Fruit fly (Drosophila melanogaster) whole organism, embryonic: ENCODE results near the gene MED25.

Experiments
- Atf6 ChIP-seq: fragments of 200-800 bp; sonication (Bioruptor generic); IDR thresholded peaks from 2 replicates; pipeline ENCODE4 v1.3.6; 2022; ENCODE audit warnings: missing biosample characterization, missing genetic modification characterization
- Awh ChIP-seq: fragments of 200-800 bp; sonication (Bioruptor generic); IDR thresholded peaks from 2 replicates; pipeline ENCODE4, ENCODE4 v1.3.6; 2022; ENCODE audit warnings: missing biosample characterization, missing genetic modification characterization
- B-H1 ChIP-seq: fragments of 200-800 bp; sonication (Bioruptor generic); IDR thresholded peaks from 3 replicates; pipeline ENCODE4 v1.3.6; 2022; ENCODE audit warnings: missing biosample characterization, missing genetic modification characterization
- CG1024 ChIP-seq: fragments of 200-800 bp; sonication (Bioruptor generic); IDR thresholded peaks from 2 replicates; pipeline ENCODE4 v1.3.6; 2022; ENCODE audit warnings: missing biosample characterization, missing genetic modification characterization
- CG10366 ChIP-seq: fragments of 200-800 bp; sonication (Bioruptor generic); IDR thresholded peaks from 2 replicates; pipeline ENCODE4 v1.3.6; 2022; ENCODE audit warnings: missing biosample characterization, missing genetic modification characterization
- CG10431 ChIP-seq: fragments of 200-800 bp; sonication (Bioruptor generic); optimal IDR thresholded peaks from 3 replicates; lab custom pipeline; 2018; ENCODE audit warnings: missing biosample characterization, mild to moderate bottlenecking, missing genetic modification characterization
- CG12942 ChIP-seq: fragments of 200-800 bp; sonication (Bioruptor generic); optimal IDR thresholded peaks from 3 replicates; lab custom pipeline; 2016; ENCODE audit warnings: missing biosample characterization, missing genetic modification characterization
- CG13296 ChIP-seq: fragments of 200-800 bp; sonication (Bioruptor generic); optimal IDR thresholded peaks from 3 replicates; lab custom pipeline; 2018; ENCODE audit warnings: missing biosample characterization, mild to moderate bottlenecking, missing genetic modification characterization
- CG1529 ChIP-seq: fragments of 200-800 bp; sonication (Bioruptor generic); optimal IDR thresholded peaks from 3 replicates; lab custom pipeline; 2018; ENCODE audit warnings: missing biosample characterization, missing genetic modification characterization
- CG17568 ChIP-seq: fragments of 200-800 bp; sonication (Bioruptor generic); optimal IDR thresholded peaks from 2 replicates; lab custom pipeline; 2018; ENCODE audit warnings: missing biosample characterization, mild to moderate bottlenecking, missing genetic modification characterization, moderate library complexity
- CG2116 ChIP-seq: fragments of 200-800 bp; sonication (Bioruptor generic); optimal IDR thresholded peaks from 3 replicates; lab custom pipeline; 2018; ENCODE audit warnings: missing biosample characterization, mild to moderate bottlenecking, missing genetic modification characterization
- CG2120 ChIP-seq: fragments of 200-800 bp; sonication (Bioruptor generic); optimal IDR thresholded peaks from 3 replicates; lab custom pipeline; 2016; ENCODE audit warnings: missing biosample characterization, missing genetic modification characterization
- CG31365 ChIP-seq: fragments of 200-800 bp; sonication (Bioruptor generic); optimal IDR thresholded peaks from 2 replicates; lab custom pipeline; 2018; ENCODE audit warnings: missing biosample characterization, mild to moderate bottlenecking, missing genetic modification characterization
- CG32767 ChIP-seq: fragments of 200-800 bp; sonication (Bioruptor generic); IDR thresholded peaks from 2 replicates; pipeline ENCODE4 v1.3.6; 2022; ENCODE audit warnings: missing biosample characterization, missing genetic modification characterization
- CG34224 ChIP-seq: fragments of 200-800 bp; sonication (Bioruptor generic); IDR thresholded peaks from 3 replicates; pipeline ENCODE4 v1.3.6; 2022; ENCODE audit warnings: missing biosample characterization, missing genetic modification characterization; ENCODE audit not compliant: partially characterized antibody
- CG3847 ChIP-seq: fragments of 200-800 bp; sonication (Bioruptor generic); IDR thresholded peaks from 2 replicates; pipeline ENCODE4 v1.3.6; 2022; ENCODE audit warnings: missing biosample characterization, missing genetic modification characterization
- CG4730 ChIP-seq: fragments of 200-800 bp; sonication (Bioruptor generic); IDR thresholded peaks from 2 replicates; pipeline ENCODE4 v1.3.6; 2022; ENCODE audit warnings: missing biosample characterization, missing genetic modification characterization
- CG6175 ChIP-seq: fragments of 200-800 bp; sonication (Bioruptor generic); IDR thresholded peaks from 3 replicates; pipeline ENCODE4 v1.3.6; 2022; ENCODE audit warnings: missing biosample characterization, missing genetic modification characterization
- CG6854 ChIP-seq: fragments of 200-800 bp; sonication (Bioruptor generic); optimal IDR thresholded peaks from 3 replicates; lab custom pipeline; 2017; ENCODE audit warnings: missing biosample characterization, mild to moderate bottlenecking, missing genetic modification characterization
- CG7987 ChIP-seq: fragments of 200-800 bp; sonication (Bioruptor generic); optimal IDR thresholded peaks from 2 replicates; lab custom pipeline; 2018; ENCODE audit warnings: missing biosample characterization, mild to moderate bottlenecking, missing genetic modification characterization, moderate library complexity
- Camta ChIP-seq: fragments of 200-800 bp; sonication (Bioruptor generic); optimal IDR thresholded peaks from 2 replicates; lab custom pipeline; 2016; ENCODE audit warnings: missing biosample characterization, missing genetic modification characterization
- CoRest ChIP-seq: fragments of 200-800 bp; sonication (Bioruptor generic); optimal IDR thresholded peaks from 3 replicates; lab custom pipeline; 2018; ENCODE audit warnings: missing biosample characterization, mild to moderate bottlenecking, missing genetic modification characterization, moderate library complexity
- CrebB ChIP-seq: fragments of 200-800 bp; sonication (Bioruptor generic); optimal IDR thresholded peaks from 3 replicates; lab custom pipeline; 2018; ENCODE audit warnings: missing biosample characterization, mild to moderate bottlenecking, missing genetic modification characterization
- Deaf1 ChIP-seq: fragments of 200-800 bp; optimal IDR thresholded peaks from 3 replicates; lab custom pipeline; 2019; ENCODE audit warnings: missing biosample characterization, mild to moderate bottlenecking, missing genetic modification characterization, moderate library complexity
- Ets97D ChIP-seq: fragments of 200-800 bp; sonication (Bioruptor generic); optimal IDR thresholded peaks from 3 replicates; lab custom pipeline; 2016; ENCODE audit warnings: missing biosample characterization, missing genetic modification characterization
- GATAe ChIP-seq: fragments of 200-800 bp; sonication (Bioruptor generic); conservative IDR thresholded peaks from 2 replicates; pipeline ENCODE4 v1.3.6; 2022; ENCODE audit warnings: missing biosample characterization, missing genetic modification characterization
- H15 ChIP-seq: fragments of 200-800 bp; sonication (Bioruptor generic); IDR thresholded peaks from 3 replicates; pipeline ENCODE4 v1.3.6; 2022; ENCODE audit warnings: missing biosample characterization, missing genetic modification characterization
- HmgD ChIP-seq: fragments of 200-800 bp; sonication (Bioruptor generic); optimal IDR thresholded peaks from 3 replicates; lab custom pipeline; 2016; ENCODE audit warnings: missing biosample characterization, missing genetic modification characterization
- Lhr ChIP-seq: fragments of 200-800 bp; sonication (Bioruptor generic); optimal IDR thresholded peaks from 3 replicates; lab custom pipeline; 2017; ENCODE audit warnings: mild to moderate bottlenecking, missing biosample characterization, missing genetic modification reagents, missing genetic modification characterization
- Mad ChIP-seq: fragments of 200-800 bp; sonication (Bioruptor generic); optimal IDR thresholded peaks from 2 replicates; lab custom pipeline; 2016; ENCODE audit warnings: missing biosample characterization, missing genetic modification characterization
- Nf-YB ChIP-seq: fragments of 200-800 bp; sonication (Bioruptor generic); optimal IDR thresholded peaks from 3 replicates; lab custom pipeline; 2019; ENCODE audit warnings: missing biosample characterization, mild to moderate bottlenecking, missing genetic modification characterization, moderate library complexity
- Rfx ChIP-seq: fragments of 200-800 bp; sonication (Bioruptor generic); IDR thresholded peaks from 2 replicates; pipeline ENCODE4 v1.3.6; 2022; ENCODE audit warnings: missing biosample characterization, missing genetic modification characterization
- Sin3A ChIP-seq: fragments of >200 bp; optimal IDR thresholded peaks from 2 replicates; lab custom pipeline; 2018
- amos ChIP-seq: fragments of 200-800 bp; sonication (Bioruptor generic); IDR thresholded peaks from 2 replicates; pipeline ENCODE4 v1.3.6; 2022; ENCODE audit warnings: missing biosample characterization, missing genetic modification characterization; ENCODE audit not compliant: partially characterized antibody
- br ChIP-seq: fragments of >200 bp; optimal IDR thresholded peaks from 2 replicates; lab custom pipeline; 2017
- cg ChIP-seq: fragments of 200-800 bp; sonication (Bioruptor generic); optimal IDR thresholded peaks from 3 replicates; lab custom pipeline; 2019; ENCODE audit warnings: missing biosample characterization, mild to moderate bottlenecking, missing genetic modification characterization, moderate library complexity
- corto ChIP-seq: fragments of 200-800 bp; sonication (Bioruptor generic); optimal IDR thresholded peaks from 2 replicates; lab custom pipeline; 2016; ENCODE audit warnings: missing biosample characterization, mild to moderate bottlenecking, missing genetic modification characterization, moderate library complexity
- da ChIP-seq: fragments of 200-800 bp; sonication (Bioruptor generic); optimal IDR thresholded peaks from 2 replicates; lab custom pipeline; 2016; ENCODE audit warnings: missing biosample characterization, missing genetic modification characterization
- gce ChIP-seq: fragments of 200-800 bp; sonication (Bioruptor generic); IDR thresholded peaks from 3 replicates; pipeline ENCODE4 v1.3.6; 2022; ENCODE audit warnings: missing biosample characterization, missing genetic modification characterization
- gcm2 ChIP-seq: fragments of 200-800 bp; sonication (Bioruptor generic); optimal IDR thresholded peaks from 2 replicates; lab custom pipeline; 2016; ENCODE audit warnings: missing biosample characterization, missing genetic modification characterization
- gro ChIP-seq: fragments of 200-800 bp; sonication (Bioruptor generic); optimal IDR thresholded peaks from 2 replicates; lab custom pipeline; 2016; ENCODE audit warnings: missing biosample characterization, missing genetic modification characterization
- kah ChIP-seq: fragments of 200-800 bp; sonication (Bioruptor generic); optimal IDR thresholded peaks from 2 replicates; lab custom pipeline; 2018; ENCODE audit warnings: missing biosample characterization, mild to moderate bottlenecking, missing genetic modification characterization
- kni ChIP-seq: fragments of 200-800 bp; sonication (Bioruptor generic); optimal IDR thresholded peaks from 3 replicates; lab custom pipeline; 2017; ENCODE audit warnings: mild to moderate bottlenecking, missing biosample characterization, missing genetic modification reagents, missing genetic modification characterization
- nerfin-1 ChIP-seq: fragments of 200-800 bp; sonication (Bioruptor generic); optimal IDR thresholded peaks from 3 replicates; lab custom pipeline; 2019; ENCODE audit warnings: missing biosample characterization, mild to moderate bottlenecking, missing genetic modification characterization, moderate library complexity
- pum ChIP-seq: fragments of 200-800 bp; sonication (Bioruptor generic); optimal IDR thresholded peaks from 2 replicates; lab custom pipeline; 2016; ENCODE audit warnings: missing biosample characterization, missing genetic modification characterization
- slbo ChIP-seq: fragments of 200-800 bp; sonication (Bioruptor generic); IDR thresholded peaks from 2 replicates; pipeline ENCODE4 v1.3.6; 2022; ENCODE audit warnings: missing biosample characterization, missing genetic modification characterization
- tgo ChIP-seq: fragments of 200-800 bp; sonication (Bioruptor generic); IDR thresholded peaks from 3 replicates; pipeline ENCODE4 v1.3.6; 2022; ENCODE audit warnings: missing biosample characterization, missing genetic modification characterization
- trem ChIP-seq: fragments of 200-800 bp; optimal IDR thresholded peaks from 3 replicates; lab custom pipeline; 2019; ENCODE audit warnings: missing biosample characterization, mild to moderate bottlenecking, missing genetic modification characterization, moderate library complexity
- unpg ChIP-seq: fragments of 200-800 bp; sonication (Bioruptor generic); optimal IDR thresholded peaks from 3 replicates; lab custom pipeline; 2018; ENCODE audit warnings: missing biosample characterization, mild to moderate bottlenecking, missing genetic modification characterization, moderate library complexity
- z ChIP-seq: fragments of 200-800 bp; sonication (Bioruptor generic); IDR thresholded peaks from 3 replicates; pipeline ENCODE4 v1.3.6; 2022; ENCODE audit warnings: missing biosample characterization, missing genetic modification characterization
- zen2 ChIP-seq: fragments of 200-800 bp; sonication (Bioruptor generic); IDR thresholded peaks from 3 replicates; pipeline ENCODE4 v1.3.6; 2022; ENCODE audit warnings: missing biosample characterization, missing genetic modification characterization; ENCODE audit not compliant: partially characterized antibody

MED25 gene

dm6 chr3R:20021152-20021769 is 12.5 kb downstream of the MED25 start, which contains the start of the genes PIG-L and psidin (continued):
- TF ChIP-seq z (GFP tag; lab: Robert Waterston, UW) (no peak), CG4730 (GFP tag; lab: Robert Waterston, UW) (peak; percentile 44; the same call in 1 of the 2 replicates), CG34224 (GFP tag; lab: Robert Waterston, UW) (peak; percentile 96), CG31365 (tag; lab: Kevin White, UChicago) (no peak), unpg (GFP tag; lab: Kevin White, UChicago) (peak; percentile 74), Ets97D (GFP tag; lab: Kevin White, UChicago) (peak; percentile 69), CG7987 (GFP tag; lab: Kevin White, UChicago) (no peak), Atf6 (GFP tag; lab: Robert Waterston, UW) (0 out of 2 replicates have a peak, but pooled peaks have one; percentile 11), da (GFP tag; lab: Kevin White, UChicago) (peak; percentile 50), Deaf1 (tag; lab: Kevin White, UChicago) (no peak), br (no peak), Nf-YB (GFP tag; lab: Kevin White, UChicago) (peak; percentile 75), gro (GFP tag; lab: Kevin White, UChicago) (no peak), trem (tag; lab: Kevin White, UChicago) (peak; percentile 70), cg (GFP tag; lab: Kevin White, UChicago) (no peak), corto (GFP tag; lab: Kevin White, UChicago) (no peak), gcm2 (GFP tag; lab: Kevin White, UChicago) (peak; percentile 61), CG32767 (GFP tag; lab: Robert Waterston, UW) (peak; percentile 66; the same call in 1 of the 2 replicates), CG12942 (GFP tag; lab: Kevin White, UChicago) (peak; percentile 80), Camta (GFP tag; lab: Kevin White, UChicago) (peak; percentile 77), Rfx (GFP tag; lab: Robert Waterston, UW) (peak; percentile 80), Mad (peak; percentile 83), zen2 (GFP tag; lab: Robert Waterston, UW) (peak; percentile 94), Awh (GFP tag; lab: Robert Waterston, UW) (0 out of 2 replicates have a peak, but pooled peaks have one; percentile 21), GATAe (GFP tag; lab: Robert Waterston, UW) (peak; percentile 22; the same call in 1 of the 2 replicates), CG1024 (peak; percentile 29; the same call in 1 of the 2 replicates), H15 (peak; percentile 21; the same call in 1 of the 3 replicates), B-H1 (no peak), CG6175 (GFP tag; lab: Robert Waterston, UW) (peak; percentile 97), CG2120 (GFP tag; lab: Kevin White, UChicago) (peak; percentile 93), slbo (peak; percentile 80), CoRest (tag; lab: Kevin White, UChicago) (peak; percentile 96), CG10366 (peak; percentile 87), nerfin-1 (peak; percentile 85), CG13296 (GFP tag; lab: Kevin White, UChicago) (peak; percentile 53), CG6854 (no peak), Lhr (GFP tag; lab: Kevin White, UChicago) (peak; percentile 57), CrebB (peak; percentile 53), CG1529 (GFP tag; lab: Kevin White, UChicago) (peak; percentile 65), gce (peak; percentile 16; the same call in 1 of the 3 replicates), pum (GFP tag; lab: Kevin White, UChicago) (peak; percentile 72), CG2116 (GFP tag; lab: Kevin White, UChicago) (peak; percentile 68), Sin3A (lab: Kevin White, UChicago) (peak; percentile 78), kah (GFP tag; lab: Kevin White, UChicago) (peak; percentile 11), CG3847 (peak; percentile 81), CG10431 (peak; percentile 60), kni (GFP tag; lab: Kevin White, UChicago) (no peak), CG17568 (GFP tag; lab: Kevin White, UChicago) (no peak), tgo (GFP tag; lab: Robert Waterston, UW) (peak; percentile 79), HmgD (GFP tag; lab: Kevin White, UChicago) (no peak), amos (GFP tag; lab: Robert Waterston, UW) (peak; percentile 92)
